Fruit fly (Drosophila melanogaster) whole organism, embryonic: ENCODE data around the gene Vha16-2.

Experiments
- Adf1 ChIP-seq: fragments of 200-800 bp; sonication (Bioruptor generic); IDR thresholded peaks from 2 replicates; pipeline ENCODE4 v1.3.6; 2022; ENCODE audit warnings: missing biosample characterization, missing genetic modification characterization
- Asciz ChIP-seq: fragments of 200-800 bp; sonication (Bioruptor generic); optimal IDR thresholded peaks from 2 replicates; lab custom pipeline; 2017; ENCODE audit warnings: missing biosample characterization, mild to moderate bottlenecking, missing genetic modification characterization, missing genetic modification reagents
- Bgb ChIP-seq: fragments of 200-800 bp; sonication (Bioruptor generic); IDR thresholded peaks from 2 replicates; pipeline ENCODE4 v1.3.6; 2022; ENCODE audit warnings: missing biosample characterization, missing genetic modification characterization; ENCODE audit not compliant: partially characterized antibody
- Blimp-1 ChIP-seq: fragments of 200-800 bp; sonication (Bioruptor generic); optimal IDR thresholded peaks from 3 replicates; lab custom pipeline; 2018; ENCODE audit warnings: missing biosample characterization, missing genetic modification characterization, mild to moderate bottlenecking, moderate library complexity, missing genetic modification reagents
- CG1233 ChIP-seq: fragments of 200-800 bp; sonication (Bioruptor generic); optimal IDR thresholded peaks from 4 replicates; lab custom pipeline; 2018; ENCODE audit warnings: missing biosample characterization, mild to moderate bottlenecking, missing genetic modification characterization
- CG14667 ChIP-seq: fragments of 200-800 bp; sonication (Bioruptor generic); IDR thresholded peaks from 2 replicates; pipeline ENCODE4 v1.3.6; 2022; ENCODE audit warnings: missing biosample characterization, missing genetic modification characterization
- CG15073 ChIP-seq: fragments of 200-800 bp; sonication (Bioruptor generic); optimal IDR thresholded peaks from 2 replicates; lab custom pipeline; 2016; ENCODE audit warnings: missing biosample characterization, missing genetic modification characterization
- CG15479 ChIP-seq: fragments of 200-800 bp; sonication (Bioruptor generic); optimal IDR thresholded peaks from 3 replicates; lab custom pipeline; 2019; ENCODE audit warnings: missing biosample characterization, mild to moderate bottlenecking, missing genetic modification characterization, moderate library complexity
- CG1602 ChIP-seq: fragments of 200-800 bp; sonication (Bioruptor generic); optimal IDR thresholded peaks from 3 replicates; lab custom pipeline; 2016; ENCODE audit warnings: missing biosample characterization, missing genetic modification characterization
- CG17361 ChIP-seq: fragments of 200-800 bp; sonication (Bioruptor generic); IDR thresholded peaks from 3 replicates; pipeline ENCODE4 v1.3.6; 2022; ENCODE audit warnings: missing biosample characterization, missing genetic modification characterization
- CG17385 ChIP-seq: fragments of 200-800 bp; sonication (Bioruptor generic); optimal IDR thresholded peaks from 3 replicates; lab custom pipeline; 2018; ENCODE audit warnings: missing biosample characterization, mild to moderate bottlenecking, missing genetic modification characterization
- CG18262 ChIP-seq: fragments of 200-800 bp; optimal IDR thresholded peaks from 3 replicates; lab custom pipeline; 2019; ENCODE audit warnings: missing biosample characterization, mild to moderate bottlenecking, missing genetic modification characterization, moderate library complexity
- CG2116 ChIP-seq: fragments of 200-800 bp; sonication (Bioruptor generic); optimal IDR thresholded peaks from 3 replicates; lab custom pipeline; 2018; ENCODE audit warnings: missing biosample characterization, mild to moderate bottlenecking, missing genetic modification characterization
- CG31441 ChIP-seq: fragments of 200-800 bp; sonication (Bioruptor generic); IDR thresholded peaks from 2 replicates; pipeline ENCODE4 v1.3.6; 2022; ENCODE audit warnings: missing biosample characterization, missing genetic modification characterization
- CG32767 ChIP-seq: fragments of 200-800 bp; sonication (Bioruptor generic); IDR thresholded peaks from 2 replicates; pipeline ENCODE4 v1.3.6; 2022; ENCODE audit warnings: missing biosample characterization, missing genetic modification characterization
- CG6689 ChIP-seq: fragments of 200-800 bp; sonication (Bioruptor generic); IDR thresholded peaks from 2 replicates; pipeline ENCODE4 v1.3.6; 2022; ENCODE audit warnings: missing biosample characterization, missing genetic modification characterization
- CG7786 ChIP-seq: fragments of 200-800 bp; sonication (Bioruptor generic); optimal IDR thresholded peaks from 2 replicates; lab custom pipeline; 2016; ENCODE audit warnings: missing biosample characterization, missing genetic modification characterization
- CG7987 ChIP-seq: fragments of 200-800 bp; sonication (Bioruptor generic); optimal IDR thresholded peaks from 2 replicates; lab custom pipeline; 2018; ENCODE audit warnings: missing biosample characterization, mild to moderate bottlenecking, missing genetic modification characterization, moderate library complexity
- CG8765 ChIP-seq: fragments of 200-800 bp; sonication (Bioruptor generic); IDR thresholded peaks from 2 replicates; pipeline ENCODE4 v1.3.6; 2022; ENCODE audit warnings: missing biosample characterization, missing genetic modification characterization
- CTCF ChIP-seq: fragments of 200-800 bp; sonication (Bioruptor generic); optimal IDR thresholded peaks from 2 replicates; lab custom pipeline; 2017; ENCODE audit warnings: missing biosample characterization, mild to moderate bottlenecking, missing genetic modification characterization, moderate library complexity
- Chrac-16 ChIP-seq: fragments of 200-800 bp; sonication (Bioruptor generic); optimal IDR thresholded peaks from 3 replicates; lab custom pipeline; 2016; ENCODE audit warnings: missing biosample characterization, missing genetic modification characterization
- CoRest ChIP-seq: fragments of 200-800 bp; sonication (Bioruptor generic); optimal IDR thresholded peaks from 3 replicates; lab custom pipeline; 2018; ENCODE audit warnings: missing biosample characterization, mild to moderate bottlenecking, missing genetic modification characterization, moderate library complexity
- Dip3 ChIP-seq: fragments of 200-800 bp; sonication (Bioruptor generic); optimal IDR thresholded peaks from 3 replicates; lab custom pipeline; 2016; ENCODE audit warnings: missing biosample characterization, missing genetic modification characterization
- Drgx ChIP-seq: fragments of 200-800 bp; sonication (Bioruptor generic); IDR thresholded peaks from 2 replicates; pipeline ENCODE4 v1.3.6; 2022; ENCODE audit warnings: missing biosample characterization, missing genetic modification characterization
- Fer1 ChIP-seq: fragments of 200-800 bp; sonication (Bioruptor generic); optimal IDR thresholded peaks from 2 replicates; lab custom pipeline; 2017; ENCODE audit warnings: missing biosample characterization, mild to moderate bottlenecking, missing genetic modification characterization
- H2.0 ChIP-seq: fragments of 200-800 bp; sonication (Bioruptor generic); IDR thresholded peaks from 2 replicates; pipeline ENCODE4 v1.3.6; 2022; ENCODE audit warnings: missing biosample characterization, missing genetic modification characterization
- HLH3B ChIP-seq: fragments of 200-800 bp; sonication (Bioruptor generic); IDR thresholded peaks from 2 replicates; pipeline ENCODE4 v1.3.6; 2022; ENCODE audit warnings: missing biosample characterization, missing genetic modification characterization
- HmgD ChIP-seq: fragments of 200-800 bp; sonication (Bioruptor generic); optimal IDR thresholded peaks from 3 replicates; lab custom pipeline; 2016; ENCODE audit warnings: missing biosample characterization, missing genetic modification characterization
- Hmr ChIP-seq: fragments of 200-800 bp; sonication (Bioruptor generic); optimal IDR thresholded peaks from 3 replicates; lab custom pipeline; 2017; ENCODE audit warnings: mild to moderate bottlenecking, missing biosample characterization, missing genetic modification reagents, missing genetic modification characterization
- Hsf ChIP-seq: fragments of 200-800 bp; sonication (Bioruptor generic); optimal IDR thresholded peaks from 3 replicates; lab custom pipeline; 2016; ENCODE audit warnings: missing biosample characterization, missing genetic modification characterization
- Jarid2 ChIP-seq: fragments of 200-800 bp; sonication (Bioruptor generic); optimal IDR thresholded peaks from 3 replicates; lab custom pipeline; 2017; ENCODE audit warnings: mild to moderate bottlenecking, missing biosample characterization, missing genetic modification reagents, missing genetic modification characterization
- Poxn ChIP-seq: fragments of 200-800 bp; sonication (Bioruptor generic); IDR thresholded peaks from 2 replicates; pipeline ENCODE4 v1.3.6; 2022; ENCODE audit warnings: missing biosample characterization, missing genetic modification characterization
- Sox100B ChIP-seq: fragments of 200-800 bp; sonication (Bioruptor generic); optimal IDR thresholded peaks from 3 replicates; lab custom pipeline; 2018; ENCODE audit warnings: missing biosample characterization, mild to moderate bottlenecking, missing genetic modification characterization
- abd-A ChIP-seq: fragments of 200-800 bp; sonication (Bioruptor generic); optimal IDR thresholded peaks from 3 replicates; lab custom pipeline; 2019; ENCODE audit warnings: missing biosample characterization, mild to moderate bottlenecking, missing genetic modification characterization, moderate library complexity
- bbx ChIP-seq: fragments of 200-800 bp; sonication (Bioruptor generic); IDR thresholded peaks from 2 replicates; pipeline ENCODE4 v1.3.6; 2022; ENCODE audit warnings: missing biosample characterization, missing genetic modification characterization; ENCODE audit not compliant: partially characterized antibody
- caup ChIP-seq: fragments of 200-800 bp; sonication (Bioruptor generic); optimal IDR thresholded peaks from 3 replicates; lab custom pipeline; 2017; ENCODE audit warnings: missing biosample characterization, mild to moderate bottlenecking, missing genetic modification characterization, moderate library complexity; ENCODE audit not compliant: severe bottlenecking
- crc ChIP-seq: fragments of 200-800 bp; sonication (Bioruptor generic); optimal IDR thresholded peaks from 2 replicates; lab custom pipeline; 2016; ENCODE audit warnings: missing biosample characterization, missing genetic modification characterization
- croc ChIP-seq: fragments of 200-800 bp; sonication (Bioruptor generic); conservative IDR thresholded peaks from 3 replicates; pipeline ENCODE4 v1.3.6; 2022; ENCODE audit warnings: missing biosample characterization, missing genetic modification characterization
- dmrt11E ChIP-seq: fragments of 200-800 bp; sonication (Bioruptor generic); optimal IDR thresholded peaks from 3 replicates; lab custom pipeline; 2018; ENCODE audit warnings: missing biosample characterization, mild to moderate bottlenecking, missing genetic modification characterization, moderate library complexity
- dpn ChIP-seq, 2 experiments: fragments of 200-800 bp; sonication (Bioruptor generic); optimal IDR thresholded peaks; 3 replicates each; lab custom pipeline; 2016; ENCODE audit warnings: missing biosample characterization in 2 of 2, missing genetic modification characterization in 2 of 2
- fd3F ChIP-seq: fragments of 200-800 bp; sonication (Bioruptor generic); optimal IDR thresholded peaks from 2 replicates; lab custom pipeline; 2018; ENCODE audit warnings: missing biosample characterization, mild to moderate bottlenecking, missing genetic modification characterization, moderate library complexity
- gcm2 ChIP-seq: fragments of 200-800 bp; sonication (Bioruptor generic); optimal IDR thresholded peaks from 2 replicates; lab custom pipeline; 2016; ENCODE audit warnings: missing biosample characterization, missing genetic modification characterization
- gt ChIP-seq: fragments of 200-800 bp; sonication (Bioruptor generic); IDR thresholded peaks from 2 replicates; pipeline ENCODE4 v1.3.6; 2022; ENCODE audit warnings: missing biosample characterization, missing genetic modification characterization
- jigr1 ChIP-seq: fragments of 200-800 bp; sonication (Bioruptor generic); IDR thresholded peaks from 3 replicates; pipeline ENCODE4 v1.3.6; 2022; ENCODE audit warnings: missing biosample characterization, missing genetic modification characterization
- odd ChIP-seq: fragments of 200-800 bp; sonication (Bioruptor generic); optimal IDR thresholded peaks from 2 replicates; lab custom pipeline; 2017; ENCODE audit warnings: missing biosample characterization, mild to moderate bottlenecking, missing genetic modification characterization
- pho ChIP-seq: fragments of 200-800 bp; sonication (Bioruptor generic); optimal IDR thresholded peaks from 2 replicates; lab custom pipeline; 2016; ENCODE audit warnings: missing biosample characterization, missing genetic modification characterization
- pnt ChIP-seq: fragments of 200-800 bp; sonication (Bioruptor generic); optimal IDR thresholded peaks from 3 replicates; lab custom pipeline; 2016; ENCODE audit warnings: missing biosample characterization, missing genetic modification characterization
- prd ChIP-seq, 3 experiments: fragments of >200 bp in 2 of 3; fragments of 200-800 bp in 1 of 3; sonication (Bioruptor generic) in 1 of 3; optimal IDR thresholded peaks in 2 of 3; IDR thresholded peaks in 1 of 3; 2 replicates in 2 of 3; 3 replicates in 1 of 3; pipeline versions ENCODE4 v1.3.6 to Lab custom; 2017 to 2022; ENCODE audit warnings: missing biosample characterization in 1 of 3, missing genetic modification characterization in 1 of 3
- row ChIP-seq: fragments of 200-800 bp; sonication (Bioruptor generic); IDR thresholded peaks from 3 replicates; pipeline ENCODE4 v1.3.6; 2022; ENCODE audit warnings: missing biosample characterization, missing genetic modification characterization
- trem ChIP-seq: fragments of 200-800 bp; optimal IDR thresholded peaks from 3 replicates; lab custom pipeline; 2019; ENCODE audit warnings: missing biosample characterization, mild to moderate bottlenecking, missing genetic modification characterization, moderate library complexity

The Vha16-2 gene

DNA sequence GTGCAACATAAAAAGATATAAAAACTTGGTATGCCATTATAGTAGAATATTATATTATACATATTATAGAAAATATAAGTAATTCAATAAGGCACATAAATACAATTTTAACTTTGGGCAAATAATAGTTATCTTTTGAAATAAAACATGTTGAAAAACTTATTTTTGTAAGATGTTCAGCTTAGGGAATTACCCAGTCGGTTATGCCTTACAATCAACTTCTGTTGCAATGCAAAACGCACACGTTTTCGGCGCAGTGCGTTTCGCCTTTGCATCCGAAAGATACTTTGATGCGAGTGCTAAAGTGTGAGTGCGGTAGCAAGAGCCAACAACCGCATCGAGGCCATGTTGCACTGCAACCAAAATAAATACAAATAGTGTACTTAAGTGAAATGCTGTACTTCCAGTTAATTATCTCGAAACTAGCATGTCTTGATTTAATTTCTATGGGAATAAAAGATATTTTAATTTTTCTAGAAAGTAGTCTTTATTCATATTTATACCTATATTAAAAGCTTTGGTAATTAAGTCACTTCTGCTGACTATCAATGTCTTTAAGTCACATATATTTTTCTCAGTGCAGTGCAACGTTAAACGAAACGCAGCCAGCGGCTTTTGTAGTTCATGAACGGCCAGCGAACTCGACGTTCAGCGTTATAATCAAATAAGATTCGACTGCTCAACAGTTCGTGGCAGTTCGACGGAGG is 27.6 kb upstream of the Vha16-2 start (continued):
- TF ChIP-seq CG18262 (tag; lab: Kevin White, UChicago) (peak; percentile 46), abd-A (no peak), Hsf (GFP tag; lab: Kevin White, UChicago) (no peak), Chrac-16 (GFP tag; lab: Kevin White, UChicago) (no peak), row (peak; percentile 26; the same call in 1 of the 3 replicates), croc (GFP tag; lab: Robert Waterston, UW) (peak; percentile 29; the same call in 1 of the 3 replicates), caup (GFP tag; lab: Kevin White, UChicago) (no peak), trem (tag; lab: Kevin White, UChicago) (peak; percentile 8), CG17361 (GFP tag; lab: Robert Waterston, UW) (peak; percentile 46; the same call in 1 of the 3 replicates), Blimp-1 (GFP tag; lab: Kevin White, UChicago) (peak; percentile 47), CG1233 (GFP tag; lab: Kevin White, UChicago) (no peak), Dip3 (GFP tag; lab: Kevin White, UChicago) (no peak), jigr1 (GFP tag; lab: Robert Waterston, UW) (no peak), CG1602 (no peak), fd3F (no peak), Bgb (GFP tag; lab: Robert Waterston, UW) (no peak), dpn (GFP tag; optimal IDR thresholded peaks at IDR 0.05; lab: Kevin White, UChicago) (no peak), CG31441 (peak; percentile 56), pho (GFP tag; lab: Kevin White, UChicago) (no peak), CG7786 (no peak), CG8765 (GFP tag; lab: Robert Waterston, UW) (no peak), prd (optimal IDR thresholded peaks at IDR 0.05; lab: Kevin White, UChicago) (no peak), prd (GFP tag; IDR thresholded peaks at IDR 0.05; lab: Robert Waterston, UW) (peak; percentile 45; the same call in 2 of the 3 replicates), gt (no peak), CTCF (GFP tag; lab: Kevin White, UChicago) (no peak), CG15479 (GFP tag; lab: Kevin White, UChicago) (no peak), CG6689 (GFP tag; lab: Robert Waterston, UW) (0 out of 2 replicates have a peak, but pooled peaks have one; percentile 17), Sox100B (peak; percentile 46), CG2116 (GFP tag; lab: Kevin White, UChicago) (no peak), Hmr (no peak), CoRest (tag; lab: Kevin White, UChicago) (no peak), odd (GFP tag; lab: Kevin White, UChicago) (no peak), Adf1 (GFP tag; lab: Robert Waterston, UW) (no peak), CG15073 (GFP tag; lab: Kevin White, UChicago) (no peak), gcm2 (GFP tag; lab: Kevin White, UChicago) (no peak), CG17385 (GFP tag; lab: Kevin White, UChicago) (no peak), H2.0 (no peak), CG32767 (no peak), bbx (no peak), Poxn (GFP tag; lab: Robert Waterston, UW) (no peak), HmgD (GFP tag; lab: Kevin White, UChicago) (no peak), HLH3B (GFP tag; lab: Robert Waterston, UW) (no peak), pnt (GFP tag; lab: Kevin White, UChicago) (no peak), CG14667 (GFP tag; lab: Robert Waterston, UW) (no peak), dmrt11E (tag; lab: Kevin White, UChicago) (no peak), Asciz (GFP tag; lab: Kevin White, UChicago) (peak; percentile 32), Drgx (GFP tag; lab: Robert Waterston, UW) (peak; percentile 90), CG7987 (GFP tag; lab: Kevin White, UChicago) (no peak), crc (GFP tag; lab: Kevin White, UChicago) (no peak), Fer1 (no peak), Jarid2 (GFP tag; lab: Kevin White, UChicago) (no peak)
